Fruit fly (Drosophila melanogaster): ENCODE measurements around the gene CG34289.

The CG34289 gene

dm6 chr3R:23534609-23535008 lies 27.3 kb upstream of the CG34289 start, which contains the start of gene Ugt303B3:
TSS of gene Ugt303B3 (minus strand) at chr3R:23534767.
- no peak for TF ChIP-seq Eip93F (GFP tag; optimal IDR thresholded peaks at IDR 0.05)
- TF ChIP-seq Eip75B (GFP tag; optimal IDR thresholded peaks at IDR 0.05): no peak
- no peak for TF ChIP-seq CG11294 (GFP tag; IDR thresholded peaks at IDR 0.05)
- TF ChIP-seq CG6808 (GFP tag; optimal IDR thresholded peaks at IDR 0.05): no peak
- no peak for TF ChIP-seq CG10631 (GFP tag; optimal IDR thresholded peaks at IDR 0.05)
- peak; percentile 19 for TF ChIP-seq fkh (GFP tag; optimal IDR thresholded peaks at IDR 0.05)

DNA sequence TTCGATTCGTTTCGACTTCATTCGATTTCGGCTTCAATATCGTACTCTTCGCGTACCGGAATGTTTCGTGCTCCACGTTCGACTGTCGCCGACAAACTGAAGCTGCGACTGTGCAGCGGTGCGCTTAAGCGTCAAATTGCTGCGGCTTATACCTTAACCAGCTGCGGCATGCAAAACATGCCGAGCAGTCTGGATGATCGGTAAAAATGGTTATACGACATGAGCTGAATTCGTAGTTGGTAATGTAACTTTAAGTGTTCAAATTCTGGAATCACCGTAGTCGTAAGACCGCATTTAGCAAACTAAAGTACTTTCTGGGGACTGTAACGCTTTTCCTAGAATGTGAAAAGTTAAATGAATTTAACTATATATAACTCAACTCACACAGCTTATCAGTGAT lies 23.6 kb upstream of the CG34289 start, which contains the start of gene CG10175:
Gene CG10175, minus strand, starts transcription at position 101 of the 400 bp plus-strand sequence.
- TF ChIP-seq CG32006 (GFP tag; optimal IDR thresholded peaks at IDR 0.05) (peak; percentile 16), CG11762 (GFP tag; optimal IDR thresholded peaks at IDR 0.05; ENCODE audit: insufficient read depth) (no peak), Eip78C (GFP tag) (peak; percentile 62)

DNA sequence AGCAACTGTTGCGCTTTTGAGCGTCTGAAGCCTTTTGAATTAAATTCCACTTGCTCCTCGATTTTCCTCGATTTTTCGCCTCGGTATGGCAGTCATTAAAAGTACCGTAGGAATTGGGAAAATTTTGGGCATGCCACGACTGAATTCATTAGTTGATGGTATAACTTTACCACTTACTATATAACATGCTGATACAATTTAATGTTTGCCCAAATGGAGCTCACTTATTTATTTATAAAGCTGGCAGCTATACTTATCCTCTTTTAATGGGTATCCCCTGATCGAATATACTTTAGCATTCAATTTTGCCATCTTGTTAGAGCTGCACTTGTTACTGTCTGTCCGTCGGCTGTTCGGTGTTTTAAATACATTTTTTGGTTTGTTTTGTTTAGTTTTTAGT lies 20.1 kb upstream of the CG34289 start:
- TF ChIP-seq CG11294 (GFP tag; IDR thresholded peaks at IDR 0.05): 0 out of 2 replicates have a peak, but pooled peaks have one; percentile 23
- TF ChIP-seq CG6276 (GFP tag; optimal IDR thresholded peaks at IDR 0.05): peak; percentile 62
- TF ChIP-seq eg (GFP tag; IDR thresholded peaks at IDR 0.05): peak; percentile 68
- peak; percentile 22 for TF ChIP-seq OdsH (GFP tag; optimal IDR thresholded peaks at IDR 0.05)
- peak; percentile 73 for TF ChIP-seq Hr4 (GFP tag; optimal IDR thresholded peaks at IDR 0.05)
- TF ChIP-seq Eip78C (GFP tag): peak; percentile 56
- peak; percentile 26 for TF ChIP-seq Lpt (GFP tag; optimal IDR thresholded peaks at IDR 0.05)
- no peak for TF ChIP-seq Ets21C (GFP tag; optimal IDR thresholded peaks at IDR 0.05)
- TF ChIP-seq Eip93F (GFP tag; optimal IDR thresholded peaks at IDR 0.05): no peak
- TF ChIP-seq Sox15 (GFP tag; optimal IDR thresholded peaks at IDR 0.05): no peak
- TF ChIP-seq Smox (GFP tag; optimal IDR thresholded peaks at IDR 0.05): no peak
- peak; percentile 69 for TF ChIP-seq CG32006 (GFP tag; optimal IDR thresholded peaks at IDR 0.05)
- TF ChIP-seq pdm3 (GFP tag; optimal IDR thresholded peaks at IDR 0.05): peak; percentile 26
- peak; percentile 68; the same call in 2 of the 3 replicates for TF ChIP-seq CG8119 (GFP tag; IDR thresholded peaks at IDR 0.05)
- peak; percentile 77 for TF ChIP-seq CG15336 (GFP tag; IDR thresholded peaks at IDR 0.05)
- no peak for TF ChIP-seq net (GFP tag; optimal IDR thresholded peaks at IDR 0.05)
- TF ChIP-seq cyc (GFP tag; optimal IDR thresholded peaks at IDR 0.05): no peak

DNA sequence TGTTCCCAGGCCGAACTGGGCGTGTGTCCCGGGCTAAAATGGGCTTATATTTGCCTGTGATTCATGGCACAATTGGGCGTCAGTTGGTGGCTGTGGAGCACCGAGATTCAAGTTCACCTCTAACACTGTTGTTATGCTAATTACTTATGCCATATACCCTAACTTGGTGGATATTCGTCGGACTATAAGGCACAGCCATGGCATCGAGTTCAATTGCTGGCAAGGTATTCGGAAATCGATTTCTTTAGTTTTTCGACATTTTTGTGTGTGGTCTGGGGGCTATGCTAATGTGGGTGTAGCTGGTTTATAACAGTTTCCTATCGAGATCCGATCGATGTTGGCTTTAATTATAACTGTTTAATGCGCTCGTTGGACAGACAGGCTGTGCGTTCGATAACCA lies 18.8 kb upstream of the CG34289 start:
- TF ChIP-seq fd85E (GFP tag; optimal IDR thresholded peaks at IDR 0.05) (no peak), CG6163 (GFP tag; IDR thresholded peaks at IDR 0.05) (no peak), Hr39 (GFP tag; optimal IDR thresholded peaks at IDR 0.05) (no peak), acj6 (GFP tag; optimal IDR thresholded peaks at IDR 0.05) (no peak), spab (GFP tag; optimal IDR thresholded peaks at IDR 0.05) (no peak), Smox (GFP tag; optimal IDR thresholded peaks at IDR 0.05) (no peak), CG8632 (GFP tag; optimal IDR thresholded peaks at IDR 0.05) (no peak)

DNA sequence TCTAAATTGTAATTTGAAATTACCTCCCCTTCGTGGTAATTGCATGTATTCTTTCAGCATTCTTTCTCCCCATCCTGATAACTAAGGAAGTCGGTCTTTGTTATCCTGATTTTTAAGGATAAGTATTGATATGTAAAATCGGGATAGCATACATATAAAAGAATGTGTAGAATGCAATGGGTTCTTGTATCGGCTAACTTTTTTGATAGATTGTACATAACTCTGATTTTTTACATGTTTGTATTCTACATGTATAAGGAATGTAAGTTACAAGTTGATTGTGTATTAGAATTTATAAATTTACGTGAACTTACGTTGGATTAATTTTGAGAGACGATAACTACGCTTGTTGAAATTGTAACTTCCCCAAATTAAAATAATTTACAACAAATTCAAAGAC lies 15.0 kb upstream of the CG34289 start:
- no peak for TF ChIP-seq Lpt (GFP tag; optimal IDR thresholded peaks at IDR 0.05)
- no peak for TF ChIP-seq fkh (GFP tag; optimal IDR thresholded peaks at IDR 0.05)
- no peak for TF ChIP-seq pdm3 (GFP tag; optimal IDR thresholded peaks at IDR 0.05)
- TF ChIP-seq CG11762 (GFP tag; optimal IDR thresholded peaks at IDR 0.05; ENCODE audit: insufficient read depth): no peak
- TF ChIP-seq Blimp-1 (GFP tag; optimal IDR thresholded peaks at IDR 0.05): no peak
- no peak for TF ChIP-seq fd59A (GFP tag; optimal IDR thresholded peaks at IDR 0.05)
- TF ChIP-seq net (GFP tag; optimal IDR thresholded peaks at IDR 0.05): no peak
- no peak for TF ChIP-seq fd85E (GFP tag; optimal IDR thresholded peaks at IDR 0.05)
- no peak for TF ChIP-seq CG10669 (GFP tag; optimal IDR thresholded peaks at IDR 0.05)
- no peak for TF ChIP-seq eg (GFP tag; IDR thresholded peaks at IDR 0.05)
- TF ChIP-seq CG34406 (GFP tag; optimal IDR thresholded peaks at IDR 0.05): no peak
- TF ChIP-seq vri (GFP tag; optimal IDR thresholded peaks at IDR 0.05): no peak
- no peak for TF ChIP-seq spab (GFP tag; optimal IDR thresholded peaks at IDR 0.05)
- no peak for TF ChIP-seq Sox15 (GFP tag; optimal IDR thresholded peaks at IDR 0.05)
- no peak for TF ChIP-seq acj6 (GFP tag; optimal IDR thresholded peaks at IDR 0.05)

All from whole organism, prepupa.